ENCODE assay signal across 1 worm cellular context in the genomic region with DNA sequence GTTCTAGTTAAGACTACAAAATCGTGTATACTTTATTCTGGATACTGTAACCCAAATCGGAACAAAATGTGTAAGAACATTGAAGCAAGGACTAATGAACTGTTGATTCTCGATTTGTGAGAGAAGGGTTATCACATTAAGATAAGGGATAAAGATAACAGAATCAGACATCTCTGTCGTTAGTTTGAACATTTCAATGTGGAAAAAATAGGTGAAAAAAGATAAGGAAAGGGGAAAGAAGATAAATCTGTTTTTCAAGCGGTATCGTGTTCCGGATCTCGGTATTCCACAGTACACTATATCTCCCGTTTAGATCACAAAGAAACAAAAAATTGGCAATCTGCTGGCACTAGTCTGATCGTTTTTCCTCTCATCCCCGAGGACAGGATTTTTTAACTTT.
TF ChIP-seq lines count a peak whose summit lies in the region.

No protein-coding gene starts in this region.

TF ChIP-seq in whole organism, L3 larva, 47 proteins besides CTCF, POLR2A, EP300 and RAD21 (continued from another document):
- TF ChIP-seq nhr-67 (tag; optimal IDR thresholded peaks at IDR 0.05; lab: Kevin White, UChicago) (no peak), elt-2 (tag; optimal IDR thresholded peaks at IDR 0.05; lab: Kevin White, UChicago) (no peak)
